Fruit fly (Drosophila melanogaster) whole organism, adult: ENCODE measurements around the gene CG31988.
A peak's percentile ranks its signal among the peaks of the same experiment; 100 is the strongest.

ENCODE experiments used
- CG11617 ChIP-seq: fragments of 200-800 bp; sonication (Bioruptor generic); optimal IDR thresholded peaks from 2 replicates; lab custom pipeline; 2017; ENCODE audit warnings: mild to moderate bottlenecking, missing biosample characterization, missing genetic modification reagents, missing genetic modification characterization
- CG12768 ChIP-seq: fragments of 200-800 bp; sonication (Bioruptor generic); optimal IDR thresholded peaks from 2 replicates; lab custom pipeline; 2017; ENCODE audit warnings: missing biosample characterization, missing genetic modification characterization, mild to moderate bottlenecking, moderate library complexity, missing genetic modification reagents
- CG14711 ChIP-seq: fragments of 200-800 bp; sonication (Bioruptor generic); optimal IDR thresholded peaks from 2 replicates; lab custom pipeline; 2018; ENCODE audit warnings: missing biosample characterization, mild to moderate bottlenecking, missing genetic modification characterization, moderate library complexity
- CG1620 ChIP-seq: fragments of 200-800 bp; sonication (Bioruptor generic); optimal IDR thresholded peaks from 2 replicates; lab custom pipeline; 2016; ENCODE audit warnings: missing biosample characterization, missing genetic modification characterization
- CG33017 ChIP-seq: fragments of 200-800 bp; sonication (Bioruptor generic); optimal IDR thresholded peaks from 2 replicates; lab custom pipeline; 2018; ENCODE audit warnings: missing biosample characterization, mild to moderate bottlenecking, missing genetic modification characterization, moderate library complexity
- CG5204 ChIP-seq: fragments of 200-800 bp; sonication (Bioruptor generic); optimal IDR thresholded peaks from 2 replicates; lab custom pipeline; 2016; ENCODE audit warnings: missing biosample characterization, missing genetic modification characterization
- CG7045 ChIP-seq: fragments of 200-800 bp; sonication (Bioruptor generic); optimal IDR thresholded peaks from 2 replicates; lab custom pipeline; 2017; ENCODE audit warnings: missing biosample characterization, mild to moderate bottlenecking, missing genetic modification characterization
- CG7101 ChIP-seq: fragments of 200-800 bp; sonication (Bioruptor generic); optimal IDR thresholded peaks from 2 replicates; lab custom pipeline; 2018; ENCODE audit warnings: missing biosample characterization, mild to moderate bottlenecking, missing genetic modification characterization, moderate library complexity
- Clk ChIP-seq: fragments of 200-800 bp; sonication (Bioruptor generic); optimal IDR thresholded peaks from 2 replicates; lab custom pipeline; 2017; ENCODE audit warnings: missing biosample characterization, missing genetic modification characterization
- Crg-1 ChIP-seq: fragments of 200-800 bp; sonication (Bioruptor generic); optimal IDR thresholded peaks from 2 replicates; lab custom pipeline; 2016; ENCODE audit warnings: missing biosample characterization, missing genetic modification characterization
- Hr96 ChIP-seq: fragments of 200-800 bp; sonication (Bioruptor generic); optimal IDR thresholded peaks from 2 replicates; lab custom pipeline; 2016; ENCODE audit warnings: missing biosample characterization, missing genetic modification characterization
- Mnt ChIP-seq: fragments of 200-800 bp; sonication (Bioruptor generic); optimal IDR thresholded peaks from 2 replicates; lab custom pipeline; 2016; ENCODE audit warnings: missing biosample characterization, mild to moderate bottlenecking, missing genetic modification characterization
- bab1 ChIP-seq: fragments of 200-800 bp; sonication (Bioruptor generic); optimal IDR thresholded peaks from 3 replicates; lab custom pipeline; 2019; ENCODE audit warnings: missing biosample characterization, mild to moderate bottlenecking, missing genetic modification characterization, moderate library complexity
- cic ChIP-seq: fragments of 200-800 bp; sonication (Bioruptor generic); optimal IDR thresholded peaks from 2 replicates; lab custom pipeline; 2017; ENCODE audit warnings: missing biosample characterization, mild to moderate bottlenecking, missing genetic modification characterization, moderate library complexity
- cnc ChIP-seq, 2 experiments: fragments of >200 bp; optimal IDR thresholded peaks; 2 replicates each; lab custom pipeline; 2017
- kay ChIP-seq: fragments of 200-800 bp; sonication (Bioruptor generic); peaks from one replicate; lab custom pipeline; 2016; ENCODE audit warnings: missing biosample characterization, missing genetic modification characterization, borderline replicate concordance
- ovo ChIP-seq: fragments of 200-800 bp; sonication (Bioruptor generic); optimal IDR thresholded peaks from 2 replicates; lab custom pipeline; 2016; ENCODE audit warnings: missing biosample characterization, missing genetic modification characterization
- pad ChIP-seq: fragments of 200-800 bp; sonication (Bioruptor generic); optimal IDR thresholded peaks from 3 replicates; lab custom pipeline; 2017; ENCODE audit warnings: missing biosample characterization, missing genetic modification characterization, mild to moderate bottlenecking, moderate library complexity, missing genetic modification reagents
- tj ChIP-seq: fragments of 200-800 bp; sonication (Bioruptor generic); optimal IDR thresholded peaks from 3 replicates; lab custom pipeline; 2017; ENCODE audit warnings: missing biosample characterization, mild to moderate bottlenecking, missing genetic modification characterization, moderate library complexity
- toe ChIP-seq: fragments of 200-800 bp; sonication (Bioruptor generic); optimal IDR thresholded peaks from 2 replicates; lab custom pipeline; 2016; ENCODE audit warnings: missing biosample characterization, missing genetic modification characterization

Gene CG31988

dm6 chr2L:21178436-21179216 lies 24.0 kb downstream of the CG31988 start:
- no peak for TF ChIP-seq kay
- peak; percentile 88 for TF ChIP-seq Mnt (GFP tag; lab: Kevin White, UChicago)
- no peak for TF ChIP-seq bab1
- peak; percentile 42 for TF ChIP-seq cic (GFP tag; lab: Kevin White, UChicago)
- TF ChIP-seq Crg-1: peak; percentile 10
- peak; percentile 41 for TF ChIP-seq tj
- no peak for TF ChIP-seq Hr96 (GFP tag; lab: Kevin White, UChicago)

dm6 chr2L:21172922-21173321 lies 29.7 kb downstream of the CG31988 start, which contains the start of gene CG31627:
TSS of gene CG31627 (plus strand) at chr2L:21173222.
- TF ChIP-seq CG12768 (no peak), CG33017 (tag; lab: Kevin White, UChicago) (no peak), CG14711 (tag; lab: Kevin White, UChicago) (no peak), cnc (optimal IDR thresholded peaks at IDR 0.05; lab: Kevin White, UChicago) (no peak), CG11617 (GFP tag; lab: Kevin White, UChicago) (no peak), ovo (no peak)

dm6 chr2L:21169863-21170262 lies 32.7 kb downstream of the CG31988 start:
- TF ChIP-seq CG5204 (GFP tag; lab: Kevin White, UChicago) (no peak), CG12768 (no peak), Crg-1 (no peak), ovo (no peak), CG14711 (tag; lab: Kevin White, UChicago) (no peak), Mnt (GFP tag; lab: Kevin White, UChicago) (no peak), pad (no peak), bab1 (no peak), cnc (optimal IDR thresholded peaks at IDR 0.05; lab: Kevin White, UChicago) (no peak), CG11617 (GFP tag; lab: Kevin White, UChicago) (no peak)

dm6 chr2L:21169160-21169624 lies 33.4 kb downstream of the CG31988 start:
- TF ChIP-seq ovo: no peak
- TF ChIP-seq Crg-1: no peak
- TF ChIP-seq CG7045 (GFP tag; lab: Kevin White, UChicago): peak; percentile 2
- TF ChIP-seq toe (GFP tag; lab: Kevin White, UChicago): no peak
- no peak for TF ChIP-seq Hr96 (GFP tag; lab: Kevin White, UChicago)
- no peak for TF ChIP-seq pad
- no peak for TF ChIP-seq Clk (GFP tag; lab: Kevin White, UChicago)
- no peak for TF ChIP-seq cnc (optimal IDR thresholded peaks at IDR 0.05; lab: Kevin White, UChicago)
- TF ChIP-seq cic (GFP tag; lab: Kevin White, UChicago): peak; percentile 12
- no peak for TF ChIP-seq CG7101
- no peak for TF ChIP-seq CG33017 (tag; lab: Kevin White, UChicago)
- TF ChIP-seq CG12768: peak; percentile 43
- no peak for TF ChIP-seq CG1620
- TF ChIP-seq bab1: no peak

dm6 chr2L:21168295-21169159 lies 34.1 kb downstream of the CG31988 start, which contains the start of the genes mAcon1, CG43345 and CG43346:
TSS of gene mAcon1 (plus strand) at chr2L:21168570.
TSS of gene CG43345 (minus strand) at chr2L:21168581.
TSS of gene CG43346 (minus strand) at chr2L:21168581.
- peak; percentile 86 for TF ChIP-seq CG33017 (tag; lab: Kevin White, UChicago)
- TF ChIP-seq CG1620: peak; percentile 92
- peak; percentile 94 for TF ChIP-seq CG12768
- peak; percentile 95 for TF ChIP-seq Hr96 (GFP tag; lab: Kevin White, UChicago)
- TF ChIP-seq CG7101: peak; percentile 87
- TF ChIP-seq ovo: peak; percentile 85
- TF ChIP-seq CG5204 (GFP tag; lab: Kevin White, UChicago): no peak
- peak; percentile 87 for TF ChIP-seq CG7045 (GFP tag; lab: Kevin White, UChicago)
- TF ChIP-seq kay: no peak
- TF ChIP-seq CG11617 (GFP tag; lab: Kevin White, UChicago): peak; percentile 88
- peak; percentile 71 for TF ChIP-seq bab1
- TF ChIP-seq Clk (GFP tag; lab: Kevin White, UChicago): peak; percentile 84
- peak; percentile 72 for TF ChIP-seq CG14711 (tag; lab: Kevin White, UChicago)
- TF ChIP-seq cnc (optimal IDR thresholded peaks at IDR 0.05; lab: Kevin White, UChicago): no peak
- peak; percentile 70 for TF ChIP-seq cic (GFP tag; lab: Kevin White, UChicago)
- TF ChIP-seq Crg-1: peak; percentile 97
- peak; percentile 67 for TF ChIP-seq tj
- TF ChIP-seq toe (GFP tag; lab: Kevin White, UChicago): no peak
- peak; percentile 91 for TF ChIP-seq Mnt (GFP tag; lab: Kevin White, UChicago)
- TF ChIP-seq pad: peak; percentile 87

- TF ChIP-seq CG14711 (tag; lab: Kevin White, UChicago) (peak; percentile 81), cic (GFP tag; lab: Kevin White, UChicago) (peak; percentile 56), kay (no peak), Crg-1 (peak; percentile 27), Clk (GFP tag; lab: Kevin White, UChicago) (no peak), bab1 (peak; percentile 30), toe (GFP tag; lab: Kevin White, UChicago) (no peak), CG12768 (no peak), CG1620 (peak; percentile 37), pad (peak; percentile 49), CG5204 (GFP tag; lab: Kevin White, UChicago) (no peak), cnc (optimal IDR thresholded peaks at IDR 0.05; lab: Kevin White, UChicago) (no peak), CG7045 (GFP tag; lab: Kevin White, UChicago) (no peak), CG33017 (tag; lab: Kevin White, UChicago) (no peak), tj (no peak), Mnt (GFP tag; lab: Kevin White, UChicago) (peak; percentile 72), CG7101 (peak; percentile 54), Hr96 (GFP tag; lab: Kevin White, UChicago) (peak; percentile 12), ovo (no peak), CG11617 (GFP tag; lab: Kevin White, UChicago) (peak; percentile 21)
Measured at dm6 chr2L:21166422-21166821, 36.2 kb downstream of the CG31988 start.
